Worm (Caenorhabditis elegans) whole organism, young adult: ENCODE measurements around the gene C53A5.17.

Experiments
- B0035.1 ChIP-seq: sonication (generic microtip); optimal IDR thresholded peaks from 2 replicates; lab custom pipeline; 2016; ENCODE audit warnings: missing genetic modification characterization, mild to moderate bottlenecking, missing compliant biosample characterization, missing genotype, missing genetic modification reagents
- F57C9.4 ChIP-seq: sonication (generic microtip); optimal IDR thresholded peaks from 2 replicates; lab custom pipeline; 2017; ENCODE audit warnings: mild to moderate bottlenecking, missing genetic modification characterization, missing compliant biosample characterization
- Y53F4B.3 ChIP-seq: fragments of 200-800 bp; sonication (Bioruptor generic); IDR thresholded peaks from 2 replicates; pipeline ENCODE4 v1.3.6; 2022; ENCODE audit warnings: missing genetic modification reagents, missing genetic modification characterization, missing compliant biosample characterization
- Y95B8A.8 ChIP-seq: fragments of 200-800 bp; sonication (Bioruptor generic); IDR thresholded peaks from 2 replicates; pipeline ENCODE4 v1.3.6; 2022; ENCODE audit warnings: missing genetic modification reagents, missing genetic modification characterization, missing compliant biosample characterization
- atf-7 ChIP-seq: sonication (generic microtip); optimal IDR thresholded peaks from 2 replicates; lab custom pipeline; 2017; ENCODE audit warnings: mild to moderate bottlenecking, missing genetic modification characterization, missing compliant biosample characterization
- attf-3 ChIP-seq: fragments of 200-800 bp; sonication (Bioruptor generic); conservative IDR thresholded peaks from 2 replicates; pipeline ENCODE4 v1.3.6; 2022; ENCODE audit warnings: missing genetic modification reagents, missing genetic modification characterization, missing compliant biosample characterization
- dpl-1 ChIP-seq: fragments of 150-350 bp; optimal IDR thresholded peaks from 2 replicates; lab custom pipeline; 2014; ENCODE audit warnings: missing biosample characterization, missing genetic modification reagents, missing genetic modification characterization
- egl-18 ChIP-seq: fragments of 200-800 bp; sonication (Bioruptor generic); IDR thresholded peaks from 2 replicates; pipeline ENCODE4 v1.3.6; 2022; ENCODE audit warnings: missing genetic modification reagents, missing genetic modification characterization, missing compliant biosample characterization
- egl-44 ChIP-seq: fragments of 200-800 bp; sonication (Bioruptor generic); IDR thresholded peaks from 2 replicates; pipeline ENCODE4 v1.3.6; 2022; ENCODE audit warnings: missing genetic modification reagents, missing genetic modification characterization, missing compliant biosample characterization
- egrh-3 ChIP-seq: fragments of 200-800 bp; sonication (Bioruptor generic); IDR thresholded peaks from 2 replicates; pipeline ENCODE4 v1.3.6; 2022; ENCODE audit warnings: missing genetic modification reagents, missing genetic modification characterization, missing compliant biosample characterization
- ets-4 ChIP-seq: fragments of 200-800 bp; sonication (Bioruptor generic); optimal IDR thresholded peaks from 2 replicates; lab custom pipeline; 2018; ENCODE audit warnings: mild to moderate bottlenecking, missing genetic modification characterization, missing compliant biosample characterization
- lag-1 ChIP-seq: fragments of 200-800 bp; sonication (Bioruptor generic); IDR thresholded peaks from 2 replicates; pipeline ENCODE4 v1.3.6; 2022; ENCODE audit warnings: missing genetic modification reagents, missing genetic modification characterization, missing compliant biosample characterization
- lir-1 ChIP-seq: fragments of 200-800 bp; sonication (Bioruptor generic); conservative IDR thresholded peaks from 2 replicates; pipeline ENCODE4 v1.3.6; 2022; ENCODE audit warnings: missing genetic modification reagents, missing genetic modification characterization, missing compliant biosample characterization
- madf-3 ChIP-seq: fragments of 200-800 bp; sonication (Bioruptor generic); IDR thresholded peaks from 2 replicates; pipeline ENCODE4 v1.3.6; 2022; ENCODE audit warnings: missing genetic modification reagents, missing genetic modification characterization, missing compliant biosample characterization
- nhr-179 ChIP-seq: sonication (generic microtip); optimal IDR thresholded peaks from 2 replicates; lab custom pipeline; 2016; ENCODE audit warnings: mild to moderate bottlenecking, missing genetic modification characterization, missing compliant biosample characterization
- rcor-1 ChIP-seq: fragments of 200-800 bp; sonication (Bioruptor generic); IDR thresholded peaks from 2 replicates; pipeline ENCODE4 v1.3.6; 2022; ENCODE audit warnings: missing genetic modification reagents, missing genetic modification characterization, missing compliant biosample characterization
- rec-8 ChIP-seq, 2 experiments: sonication (generic microtip); optimal IDR thresholded peaks; 2 replicates each; lab custom pipeline; 2016; ENCODE audit warnings: mild to moderate bottlenecking in 2 of 2, missing genetic modification characterization in 2 of 2, missing genetic modification reagents in 2 of 2, missing genotype in 2 of 2, missing biosample characterization in 1 of 2, missing compliant biosample characterization in 1 of 2, moderate library complexity in 1 of 2
- sptf-2 ChIP-seq: fragments of 200-800 bp; sonication (Bioruptor generic); optimal IDR thresholded peaks from 2 replicates; lab custom pipeline; 2018; ENCODE audit warnings: mild to moderate bottlenecking, missing genetic modification characterization, missing compliant biosample characterization
- tlf-1 ChIP-seq: fragments of 200-800 bp; sonication (Bioruptor generic); optimal IDR thresholded peaks from 2 replicates; lab custom pipeline; 2018; ENCODE audit warnings: mild to moderate bottlenecking, missing genetic modification characterization, missing compliant biosample characterization
- zim-3 ChIP-seq: sonication (generic microtip); optimal IDR thresholded peaks from 2 replicates; lab custom pipeline; 2017; ENCODE audit warnings: mild to moderate bottlenecking, missing genetic modification characterization, moderate library complexity, missing compliant biosample characterization

Gene C53A5.17

DNA sequence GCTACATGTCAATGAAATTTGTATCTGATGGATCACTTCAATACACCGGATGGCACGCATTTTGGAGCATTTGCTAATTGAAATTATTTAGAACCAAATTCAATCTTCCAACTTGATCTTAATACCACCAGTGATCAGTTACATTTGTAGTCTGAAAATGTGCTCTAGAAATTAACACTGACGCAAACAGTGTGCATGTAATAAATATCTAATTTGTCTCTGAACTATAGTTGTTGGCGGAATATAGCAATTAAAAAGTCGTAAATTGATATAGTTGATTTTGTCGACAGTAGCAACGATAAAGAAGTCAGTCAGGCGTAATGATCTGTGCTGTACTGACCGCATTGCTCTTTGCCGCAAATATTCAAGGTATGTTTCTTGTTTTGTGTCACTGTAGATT, 48.7 kb downstream of the C53A5.17 start, which contains the start of gene clec-227:
clec-227 (plus strand) TSS at position 301 of the 400 bp plus-strand sequence.
- TF ChIP-seq tlf-1 (GFP tag; lab: Kevin White, UChicago) = no peak
- no peak for TF ChIP-seq B0035.1
- no peak for TF ChIP-seq Y53F4B.3
- no peak for TF ChIP-seq ets-4 (GFP tag; lab: Kevin White, UChicago)
- no peak for TF ChIP-seq zim-3 (tag; lab: Kevin White, UChicago)
- no peak for TF ChIP-seq egl-44
- no peak for TF ChIP-seq rcor-1 (GFP tag; lab: Robert Waterston, UW)
- TF ChIP-seq attf-3 = no peak
- no peak for TF ChIP-seq Y95B8A.8
- no peak for TF ChIP-seq lir-1 (GFP tag; lab: Robert Waterston, UW)
- TF ChIP-seq sptf-2 (GFP tag; lab: Kevin White, UChicago) = no peak
- no peak for TF ChIP-seq rec-8 (tag; optimal IDR thresholded peaks at IDR 0.05; lab: Kevin White, UChicago)
- no peak for TF ChIP-seq egrh-3 (GFP tag; lab: Robert Waterston, UW)
- TF ChIP-seq egl-18 = no peak
- no peak for TF ChIP-seq lag-1 (GFP tag; lab: Robert Waterston, UW)
- no peak for TF ChIP-seq nhr-179
- TF ChIP-seq atf-7 (tag; lab: Kevin White, UChicago) = no peak
- TF ChIP-seq dpl-1 (GFP tag; lab: Kevin White, UChicago) = no peak
- no peak for TF ChIP-seq madf-3 (GFP tag; lab: Robert Waterston, UW)
- TF ChIP-seq F57C9.4 (tag; lab: Kevin White, UChicago) = no peak
